Worm (Caenorhabditis elegans) whole organism, late embryonic: ENCODE results near the gene acr-3.

ENCODE experiments used
- ceh-22 ChIP-seq: sonication (generic microtip); optimal IDR thresholded peaks from 2 replicates; lab custom pipeline; 2017; ENCODE audit warnings: missing biosample characterization, missing genetic modification characterization
- ceh-9 ChIP-seq: sonication (generic microtip); optimal IDR thresholded peaks from 2 replicates; lab custom pipeline; 2016; ENCODE audit warnings: mild to moderate bottlenecking, missing genetic modification characterization, inconsistent platforms, missing compliant biosample characterization
- dve-1 ChIP-seq: sonication (generic microtip); optimal IDR thresholded peaks from 2 replicates; lab custom pipeline; 2017; ENCODE audit warnings: antibody characterized with exemption, mild to moderate bottlenecking, missing genetic modification characterization, missing compliant biosample characterization
- fkh-10 ChIP-seq: fragments of 150-350 bp; optimal IDR thresholded peaks from 2 replicates; lab custom pipeline; 2014; ENCODE audit warnings: missing biosample characterization, missing genetic modification reagents, missing genetic modification characterization
- npax-4 ChIP-seq: sonication (generic microtip); optimal IDR thresholded peaks from 2 replicates; lab custom pipeline; 2016; ENCODE audit warnings: missing genetic modification characterization, missing compliant biosample characterization
- pqm-1 ChIP-seq: sonication (generic microtip); optimal IDR thresholded peaks from 2 replicates; lab custom pipeline; 2016; ENCODE audit warnings: missing genetic modification characterization, missing compliant biosample characterization
- unc-55 ChIP-seq: sonication (generic microtip); optimal IDR thresholded peaks from 2 replicates; lab custom pipeline; 2017; ENCODE audit warnings: missing biosample characterization, missing genetic modification reagents, missing genetic modification characterization

- TF ChIP-seq ceh-22 (tag; lab: Kevin White, UChicago), result no peak
- no peak for TF ChIP-seq fkh-10 (GFP tag; lab: Kevin White, UChicago)
- no peak for TF ChIP-seq unc-55 (GFP tag; lab: Kevin White, UChicago)
- TF ChIP-seq npax-4 (tag; lab: Kevin White, UChicago), result no peak
- TF ChIP-seq ceh-9 (tag; lab: Kevin White, UChicago), result no peak
- TF ChIP-seq pqm-1, result no peak
- no peak for TF ChIP-seq dve-1 (tag; lab: Kevin White, UChicago)
These were observed 20.3 kb downstream of the acr-3 start, which contains the start of gene K11G12.6 for ce11 chrX:6729593-6729992.
